Fruit fly (Drosophila melanogaster) whole organism, embryonic: ENCODE data around the gene CG31347.

ENCODE experiments used
- ATbp ChIP-seq: fragments of 200-800 bp; sonication (Bioruptor generic); optimal IDR thresholded peaks from 2 replicates; lab custom pipeline; 2017; ENCODE audit warnings: missing biosample characterization, mild to moderate bottlenecking, missing genetic modification characterization, missing genetic modification reagents
- Atf3 ChIP-seq: fragments of 200-800 bp; sonication (Bioruptor generic); optimal IDR thresholded peaks from 3 replicates; lab custom pipeline; 2016; ENCODE audit warnings: missing biosample characterization, missing genetic modification characterization
- C15 ChIP-seq: fragments of 200-800 bp; sonication (Bioruptor generic); IDR thresholded peaks from 3 replicates; pipeline ENCODE4 v1.3.6; 2022; ENCODE audit warnings: missing biosample characterization, missing genetic modification characterization
- CG11085 ChIP-seq: fragments of 200-800 bp; sonication (Bioruptor generic); IDR thresholded peaks from 2 replicates; pipeline ENCODE4 v1.3.6; 2022; ENCODE audit warnings: missing biosample characterization, missing genetic modification characterization
- CG11456 ChIP-seq: fragments of 200-800 bp; sonication (Bioruptor generic); IDR thresholded peaks from 3 replicates; pipeline ENCODE4 v1.3.6; 2022; ENCODE audit warnings: missing biosample characterization, missing genetic modification characterization
- CG12219 ChIP-seq: fragments of 200-800 bp; sonication (Bioruptor generic); optimal IDR thresholded peaks from 3 replicates; lab custom pipeline; 2018; ENCODE audit warnings: missing biosample characterization, mild to moderate bottlenecking, missing genetic modification characterization
- CG12942 ChIP-seq: fragments of 200-800 bp; sonication (Bioruptor generic); optimal IDR thresholded peaks from 3 replicates; lab custom pipeline; 2016; ENCODE audit warnings: missing biosample characterization, missing genetic modification characterization
- CG17802 ChIP-seq: fragments of 200-800 bp; sonication (Bioruptor generic); optimal IDR thresholded peaks from 2 replicates; lab custom pipeline; 2018; ENCODE audit warnings: missing biosample characterization, mild to moderate bottlenecking, missing genetic modification characterization, moderate library complexity
- CG31365 ChIP-seq: fragments of 200-800 bp; sonication (Bioruptor generic); optimal IDR thresholded peaks from 2 replicates; lab custom pipeline; 2018; ENCODE audit warnings: missing biosample characterization, mild to moderate bottlenecking, missing genetic modification characterization
- CG3995 ChIP-seq: fragments of 200-800 bp; sonication (Bioruptor generic); optimal IDR thresholded peaks from 3 replicates; lab custom pipeline; 2016; ENCODE audit warnings: missing biosample characterization, missing genetic modification characterization
- CG4424 ChIP-seq: fragments of 200-800 bp; sonication (Bioruptor generic); optimal IDR thresholded peaks from 3 replicates; lab custom pipeline; 2016; ENCODE audit warnings: missing biosample characterization, missing genetic modification characterization
- CG4707 ChIP-seq: fragments of 200-800 bp; sonication (Bioruptor generic); optimal IDR thresholded peaks from 2 replicates; lab custom pipeline; 2018; ENCODE audit warnings: missing biosample characterization, mild to moderate bottlenecking, missing genetic modification characterization, moderate library complexity
- CG5953 ChIP-seq: fragments of 200-800 bp; sonication (Bioruptor generic); IDR thresholded peaks from 2 replicates; pipeline ENCODE4 v1.3.6; 2022; ENCODE audit warnings: missing biosample characterization, missing genetic modification characterization
- CG7271 ChIP-seq: fragments of 200-800 bp; sonication (Bioruptor generic); optimal IDR thresholded peaks from 2 replicates; lab custom pipeline; 2018; ENCODE audit warnings: missing biosample characterization, mild to moderate bottlenecking, missing genetic modification characterization, moderate library complexity
- CG7372 ChIP-seq: fragments of 200-800 bp; sonication (Bioruptor generic); IDR thresholded peaks from 2 replicates; pipeline ENCODE4 v1.3.6; 2022; ENCODE audit warnings: missing biosample characterization, missing genetic modification characterization
- CG7786 ChIP-seq: fragments of 200-800 bp; sonication (Bioruptor generic); optimal IDR thresholded peaks from 2 replicates; lab custom pipeline; 2016; ENCODE audit warnings: missing biosample characterization, missing genetic modification characterization
- CTCF ChIP-seq: fragments of 200-800 bp; sonication (Bioruptor generic); optimal IDR thresholded peaks from 2 replicates; lab custom pipeline; 2017; ENCODE audit warnings: missing biosample characterization, mild to moderate bottlenecking, missing genetic modification characterization, moderate library complexity
- CkIIα-i1 ChIP-seq: fragments of 200-800 bp; sonication (Bioruptor generic); IDR thresholded peaks from 2 replicates; pipeline ENCODE4 v1.3.6; 2022; ENCODE audit warnings: missing biosample characterization, missing genetic modification characterization
- D19B ChIP-seq: fragments of 200-800 bp; sonication (Bioruptor generic); optimal IDR thresholded peaks from 2 replicates; lab custom pipeline; 2017; ENCODE audit warnings: missing biosample characterization, mild to moderate bottlenecking, missing genetic modification characterization
- Drgx ChIP-seq: fragments of 200-800 bp; sonication (Bioruptor generic); IDR thresholded peaks from 2 replicates; pipeline ENCODE4 v1.3.6; 2022; ENCODE audit warnings: missing biosample characterization, missing genetic modification characterization
- MBD-R2 ChIP-seq: fragments of 200-800 bp; sonication (Bioruptor generic); IDR thresholded peaks from 2 replicates; pipeline ENCODE4 v1.3.6; 2022; ENCODE audit warnings: missing biosample characterization, missing genetic modification characterization
- MTF-1 ChIP-seq: fragments of 200-800 bp; sonication (Bioruptor generic); optimal IDR thresholded peaks from 2 replicates; lab custom pipeline; 2018; ENCODE audit warnings: missing biosample characterization, mild to moderate bottlenecking, missing genetic modification characterization, borderline replicate concordance
- Neu2 ChIP-seq: fragments of 200-800 bp; sonication (Bioruptor generic); optimal IDR thresholded peaks from 3 replicates; lab custom pipeline; 2016; ENCODE audit warnings: missing biosample characterization, missing genetic modification characterization, borderline replicate concordance
- Oaz ChIP-seq: fragments of 200-800 bp; sonication (Bioruptor generic); IDR thresholded peaks from 2 replicates; pipeline ENCODE4 v1.3.6; 2022; ENCODE audit warnings: missing biosample characterization, missing genetic modification characterization
- Rx ChIP-seq: fragments of 200-800 bp; sonication (Bioruptor generic); IDR thresholded peaks from 2 replicates; pipeline ENCODE4 v1.3.6; 2022; ENCODE audit warnings: missing biosample characterization, missing genetic modification characterization
- Side ChIP-seq: fragments of 200-800 bp; sonication (Bioruptor generic); optimal IDR thresholded peaks from 2 replicates; lab custom pipeline; 2016; ENCODE audit warnings: missing biosample characterization, missing genetic modification characterization
- Vsx1 ChIP-seq: fragments of 200-800 bp; sonication (Bioruptor generic); optimal IDR thresholded peaks from 2 replicates; lab custom pipeline; 2017; ENCODE audit warnings: missing biosample characterization, mild to moderate bottlenecking, missing genetic modification characterization, missing genetic modification reagents
- Xbp1 ChIP-seq: fragments of 200-800 bp; sonication (Bioruptor generic); optimal IDR thresholded peaks from 3 replicates; lab custom pipeline; 2016; ENCODE audit warnings: missing biosample characterization, mild to moderate bottlenecking, missing genetic modification characterization
- YL-1 ChIP-seq: fragments of 200-800 bp; sonication (Bioruptor generic); optimal IDR thresholded peaks from 3 replicates; lab custom pipeline; 2017; ENCODE audit warnings: missing biosample characterization, mild to moderate bottlenecking, missing genetic modification characterization
- al ChIP-seq: fragments of 200-800 bp; sonication (Bioruptor generic); IDR thresholded peaks from 2 replicates; pipeline ENCODE4 v1.3.6; 2022; ENCODE audit warnings: missing biosample characterization, missing genetic modification characterization
- cas ChIP-seq: fragments of 200-800 bp; sonication (Bioruptor generic); IDR thresholded peaks from 2 replicates; pipeline ENCODE4 v1.3.6; 2022; ENCODE audit warnings: missing biosample characterization, missing genetic modification characterization
- corto ChIP-seq: fragments of 200-800 bp; sonication (Bioruptor generic); optimal IDR thresholded peaks from 2 replicates; lab custom pipeline; 2016; ENCODE audit warnings: missing biosample characterization, mild to moderate bottlenecking, missing genetic modification characterization, moderate library complexity
- crp ChIP-seq, 2 experiments: fragments of 200-800 bp; sonication (Bioruptor generic); optimal IDR thresholded peaks; 2 replicates in 1 of 2; 3 replicates in 1 of 2; lab custom pipeline; 2017; ENCODE audit warnings: missing biosample characterization in 2 of 2, missing genetic modification characterization in 2 of 2, mild to moderate bottlenecking in 1 of 2, moderate library complexity in 1 of 2
- gsb-n ChIP-seq: fragments of 200-800 bp; sonication (Bioruptor generic); optimal IDR thresholded peaks from 3 replicates; lab custom pipeline; 2018; ENCODE audit warnings: missing biosample characterization, mild to moderate bottlenecking, missing genetic modification characterization
- h ChIP-seq: fragments of >200 bp; optimal IDR thresholded peaks from 2 replicates; lab custom pipeline; 2017
- hb ChIP-seq: fragments of 200-800 bp; sonication (Bioruptor generic); IDR thresholded peaks from 3 replicates; pipeline ENCODE4 v1.3.6; 2022; ENCODE audit warnings: missing biosample characterization, missing genetic modification characterization; ENCODE audit not compliant: partially characterized antibody
- her ChIP-seq: fragments of 200-800 bp; sonication (Bioruptor generic); optimal IDR thresholded peaks from 2 replicates; lab custom pipeline; 2016; ENCODE audit warnings: missing biosample characterization, missing genetic modification characterization
- hth ChIP-seq: fragments of >200 bp; optimal IDR thresholded peaks from 2 replicates; lab custom pipeline; 2017; ENCODE audit warnings: inconsistent platforms
- lab ChIP-seq: fragments of 200-800 bp; sonication (Bioruptor generic); optimal IDR thresholded peaks from 3 replicates; lab custom pipeline; 2017; ENCODE audit warnings: missing biosample characterization, missing genetic modification characterization, mild to moderate bottlenecking, moderate library complexity, missing genetic modification reagents
- nerfin-2 ChIP-seq: fragments of 200-800 bp; sonication (Bioruptor generic); IDR thresholded peaks from 2 replicates; pipeline ENCODE4 v1.3.6; 2022; ENCODE audit warnings: missing biosample characterization, missing genetic modification characterization; ENCODE audit not compliant: partially characterized antibody
- org-1 ChIP-seq: fragments of 200-800 bp; sonication (Bioruptor generic); optimal IDR thresholded peaks from 2 replicates; lab custom pipeline; 2017; ENCODE audit warnings: missing biosample characterization, missing genetic modification characterization
- pzg ChIP-seq: fragments of 200-800 bp; sonication (Bioruptor generic); optimal IDR thresholded peaks from 3 replicates; lab custom pipeline; 2018; ENCODE audit warnings: missing biosample characterization, mild to moderate bottlenecking, missing genetic modification characterization, moderate library complexity
- scrt ChIP-seq: fragments of 200-800 bp; sonication (Bioruptor generic); optimal IDR thresholded peaks from 2 replicates; lab custom pipeline; 2018; ENCODE audit warnings: missing biosample characterization, mild to moderate bottlenecking, missing genetic modification characterization, moderate library complexity
- sens ChIP-seq: fragments of 200-800 bp; sonication (Bioruptor generic); peaks from one replicate; lab custom pipeline; 2016; ENCODE audit warnings: missing biosample characterization, missing genetic modification characterization
- slbo ChIP-seq: fragments of 200-800 bp; sonication (Bioruptor generic); IDR thresholded peaks from 2 replicates; pipeline ENCODE4 v1.3.6; 2022; ENCODE audit warnings: missing biosample characterization, missing genetic modification characterization
- sob ChIP-seq: fragments of 200-800 bp; sonication (Bioruptor generic); IDR thresholded peaks from 2 replicates; pipeline ENCODE4 v1.3.6; 2022; ENCODE audit warnings: missing biosample characterization, missing genetic modification characterization
- sug ChIP-seq: fragments of 200-800 bp; optimal IDR thresholded peaks from 2 replicates; lab custom pipeline; 2019; ENCODE audit warnings: missing biosample characterization, mild to moderate bottlenecking, missing genetic modification characterization, moderate library complexity
- tin ChIP-seq: fragments of 200-800 bp; sonication (Bioruptor generic); optimal IDR thresholded peaks from 3 replicates; lab custom pipeline; 2016; ENCODE audit warnings: missing biosample characterization, missing genetic modification characterization
- tio ChIP-seq: fragments of 200-800 bp; sonication (Bioruptor generic); optimal IDR thresholded peaks from 2 replicates; lab custom pipeline; 2017; ENCODE audit warnings: missing biosample characterization, missing genetic modification characterization, inconsistent platforms
- trem ChIP-seq: fragments of 200-800 bp; optimal IDR thresholded peaks from 3 replicates; lab custom pipeline; 2019; ENCODE audit warnings: missing biosample characterization, mild to moderate bottlenecking, missing genetic modification characterization, moderate library complexity
- vfl ChIP-seq: fragments of 200-800 bp; sonication (Bioruptor generic); optimal IDR thresholded peaks from 2 replicates; lab custom pipeline; 2016; ENCODE audit warnings: missing biosample characterization, missing genetic modification characterization
- zf30C ChIP-seq: fragments of 200-800 bp; sonication (Bioruptor generic); optimal IDR thresholded peaks from 3 replicates; lab custom pipeline; 2018; ENCODE audit warnings: missing biosample characterization, mild to moderate bottlenecking, missing genetic modification characterization

The CG31347 gene

DNA sequence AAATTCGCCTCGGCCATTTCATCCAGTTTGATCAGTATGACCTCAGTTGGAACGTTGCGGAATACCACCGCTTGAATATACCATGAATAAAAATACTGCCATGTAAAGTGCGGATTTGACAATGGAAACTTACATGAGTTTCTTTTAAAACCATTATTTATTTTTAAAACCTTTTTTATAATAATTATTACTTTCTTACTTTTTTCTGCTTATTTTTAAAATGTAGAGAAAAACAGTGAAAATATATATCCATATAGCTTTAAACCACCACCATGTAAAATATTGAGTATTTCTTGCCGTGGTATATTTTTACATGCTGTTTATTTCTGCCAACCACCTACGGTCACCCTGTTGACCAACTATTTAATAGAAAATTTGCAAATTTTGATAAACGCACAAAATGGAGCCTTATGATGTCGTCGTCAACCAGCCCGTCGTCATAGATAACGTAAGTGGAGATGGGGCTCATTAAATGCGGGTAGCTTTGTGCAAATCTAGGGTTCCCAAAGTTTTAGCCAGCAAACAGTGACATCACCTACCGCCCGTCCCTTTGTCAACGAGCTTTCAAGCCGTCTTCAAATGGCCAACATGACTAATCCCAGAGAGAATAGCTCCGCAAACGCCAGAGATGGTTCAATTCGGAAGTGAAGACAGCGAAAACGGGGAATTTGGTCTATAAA, 835 bp downstream of the CG31347 start, which contains the start of gene Arp1 (continued):
- peak; percentile 42 for TF ChIP-seq sug (tag; lab: Kevin White, UChicago)
- no peak for TF ChIP-seq sob
- TF ChIP-seq CTCF (GFP tag; lab: Kevin White, UChicago), result peak; percentile 65
- TF ChIP-seq CkIIα-i1, result no peak
- no peak for TF ChIP-seq corto
- TF ChIP-seq nerfin-2, result no peak
- no peak for TF ChIP-seq vfl
- peak; percentile 59 for TF ChIP-seq pzg (GFP tag; lab: Kevin White, UChicago)
- TF ChIP-seq CG4424 (GFP tag; lab: Kevin White, UChicago), result no peak
- peak; percentile 40; the same call in 1 of the 2 replicates for TF ChIP-seq MBD-R2 (GFP tag; lab: Robert Waterston, UW)
- no peak for TF ChIP-seq h
- no peak for TF ChIP-seq ATbp
- no peak for TF ChIP-seq Vsx1 (GFP tag; lab: Kevin White, UChicago)
- TF ChIP-seq Atf3, result peak; percentile 50
- no peak for TF ChIP-seq tin (GFP tag; lab: Kevin White, UChicago)
- TF ChIP-seq CG4707 (GFP tag; lab: Kevin White, UChicago), result no peak
- TF ChIP-seq Xbp1 (GFP tag; lab: Kevin White, UChicago), result no peak
- peak; percentile 13 for TF ChIP-seq gsb-n
- TF ChIP-seq tio (GFP tag; lab: Kevin White, UChicago), result no peak
- no peak for TF ChIP-seq Oaz (GFP tag; lab: Robert Waterston, UW)
- TF ChIP-seq CG31365 (tag; lab: Kevin White, UChicago), result no peak
- no peak for TF ChIP-seq CG11085 (GFP tag; lab: Robert Waterston, UW)
- no peak for TF ChIP-seq CG5953 (GFP tag; lab: Robert Waterston, UW)
- no peak for TF ChIP-seq Drgx (GFP tag; lab: Robert Waterston, UW)
- no peak for TF ChIP-seq CG7271 (tag; lab: Kevin White, UChicago)
- TF ChIP-seq hth (lab: Kevin White, UChicago), result no peak
- TF ChIP-seq Rx, result no peak
- TF ChIP-seq zf30C (GFP tag; lab: Kevin White, UChicago), result no peak
- TF ChIP-seq lab (GFP tag; lab: Kevin White, UChicago), result no peak
- TF ChIP-seq Side (GFP tag; lab: Kevin White, UChicago), result no peak
- TF ChIP-seq scrt (GFP tag; lab: Kevin White, UChicago), result no peak
- peak; percentile 50 for TF ChIP-seq trem
- TF ChIP-seq slbo (GFP tag; lab: Robert Waterston, UW), result no peak
- TF ChIP-seq sens (GFP tag; lab: Kevin White, UChicago), result no peak
- TF ChIP-seq Neu2 (GFP tag; lab: Kevin White, UChicago), result no peak
- TF ChIP-seq her (GFP tag; lab: Kevin White, UChicago), result no peak
- no peak for TF ChIP-seq al
- TF ChIP-seq CG12942, result no peak
- no peak for TF ChIP-seq MTF-1 (GFP tag; lab: Kevin White, UChicago)
- peak; percentile 57 for TF ChIP-seq YL-1 (GFP tag; lab: Kevin White, UChicago)
- no peak for TF ChIP-seq C15 (GFP tag; lab: Robert Waterston, UW)
- peak; percentile 15 for TF ChIP-seq CG3995 (GFP tag; lab: Kevin White, UChicago)
- no peak for TF ChIP-seq D19B (GFP tag; lab: Kevin White, UChicago)
- no peak for TF ChIP-seq cas (GFP tag; lab: Robert Waterston, UW)
- no peak for TF ChIP-seq CG7786
- TF ChIP-seq CG17802 (tag; lab: Kevin White, UChicago), result no peak
- TF ChIP-seq hb (GFP tag; lab: Robert Waterston, UW), result no peak
- TF ChIP-seq CG7372 (GFP tag; lab: Robert Waterston, UW), result no peak
- no peak for TF ChIP-seq CG12219 (GFP tag; lab: Kevin White, UChicago)
- TF ChIP-seq CG11456 (GFP tag; lab: Robert Waterston, UW), result no peak
- TF ChIP-seq org-1, result no peak
- no peak for TF ChIP-seq crp (GFP tag; optimal IDR thresholded peaks at IDR 0.05; lab: Kevin White, UChicago)
